Worm (Caenorhabditis elegans) whole organism, early embryonic: ENCODE results near the gene F54E4.2.

Source experiments
- B0310.2 ChIP-seq: sonication (generic microtip); optimal IDR thresholded peaks from 2 replicates; lab custom pipeline; 2016; ENCODE audit warnings: mild to moderate bottlenecking, missing genetic modification characterization, missing compliant biosample characterization
- F13C5.2 ChIP-seq: sonication (generic microtip); optimal IDR thresholded peaks from 2 replicates; lab custom pipeline; 2017; ENCODE audit warnings: mild to moderate bottlenecking, missing genetic modification characterization, inconsistent platforms, missing compliant biosample characterization
- aly-1 ChIP-seq: sonication (generic microtip); optimal IDR thresholded peaks from 2 replicates; lab custom pipeline; 2016; ENCODE audit warnings: missing genetic modification characterization, missing compliant biosample characterization
- ama-1 ChIP-seq: fragments of 150-350 bp; optimal IDR thresholded peaks from 2 replicates; lab custom pipeline; 2014
- ceh-13 ChIP-seq: fragments of 200-800 bp; sonication (Bioruptor generic); optimal IDR thresholded peaks from 2 replicates; lab custom pipeline; 2018; ENCODE audit warnings: mild to moderate bottlenecking, missing genetic modification characterization, missing compliant biosample characterization
- ceh-36 ChIP-seq: sonication (generic microtip); optimal IDR thresholded peaks from 2 replicates; lab custom pipeline; 2016; ENCODE audit warnings: missing genetic modification characterization, inconsistent platforms, missing compliant biosample characterization
- ets-7 ChIP-seq: sonication (generic microtip); optimal IDR thresholded peaks from 2 replicates; lab custom pipeline; 2016; ENCODE audit warnings: missing genotype, missing genetic modification characterization, missing compliant biosample characterization
- flt-1 ChIP-seq: fragments of 200-800 bp; sonication (Bioruptor generic); IDR thresholded peaks from 2 replicates; pipeline ENCODE4 v1.3.6; 2022; ENCODE audit warnings: missing genetic modification characterization, missing compliant biosample characterization
- hmbx-1 ChIP-seq: sonication (generic microtip); optimal IDR thresholded peaks from 2 replicates; lab custom pipeline; 2016; ENCODE audit warnings: mild to moderate bottlenecking, missing genetic modification characterization, missing compliant biosample characterization
- hmg-4 ChIP-seq: fragments of 200-800 bp; sonication (Bioruptor generic); optimal IDR thresholded peaks from 2 replicates; lab custom pipeline; 2018; ENCODE audit warnings: mild to moderate bottlenecking, missing genetic modification characterization, missing compliant biosample characterization
- hnd-1 ChIP-seq: sonication (generic microtip); optimal IDR thresholded peaks from 2 replicates; lab custom pipeline; 2016; ENCODE audit warnings: missing genetic modification characterization, missing compliant biosample characterization
- pes-1 ChIP-seq: fragments of 200-800 bp; sonication (Bioruptor generic); IDR thresholded peaks from 2 replicates; pipeline ENCODE4 v1.3.6; 2022; ENCODE audit warnings: missing genetic modification reagents, missing genetic modification characterization, missing compliant biosample characterization
- scrt-1 ChIP-seq: fragments of 200-800 bp; sonication (Bioruptor generic); IDR thresholded peaks from 2 replicates; pipeline ENCODE4 v1.3.6; 2022; ENCODE audit warnings: missing genetic modification characterization, missing compliant biosample characterization
- sea-1 ChIP-seq: fragments of 200-800 bp; sonication (Bioruptor generic); conservative IDR thresholded peaks from 2 replicates; pipeline ENCODE4 v1.3.6; 2022; ENCODE audit warnings: missing genetic modification characterization, missing compliant biosample characterization
- tbx-11 ChIP-seq: fragments of 200-800 bp; sonication (Bioruptor generic); IDR thresholded peaks from 2 replicates; pipeline ENCODE4 v1.3.6; 2022; ENCODE audit warnings: missing genetic modification characterization, missing compliant biosample characterization
- tbx-37 ChIP-seq: fragments of 200-800 bp; sonication (Bioruptor generic); conservative IDR thresholded peaks from 2 replicates; pipeline ENCODE4 v1.3.6; 2022; ENCODE audit warnings: missing genetic modification reagents, missing genetic modification characterization, missing compliant biosample characterization
- tra-4 ChIP-seq: sonication (generic microtip); optimal IDR thresholded peaks from 2 replicates; lab custom pipeline; 2017; ENCODE audit warnings: missing genetic modification characterization, missing compliant biosample characterization

F54E4.2 gene

ce11 chrX:14628816-14629215, at the start of gene F54E4.2:
F54E4.2 (minus strand) TSS chrX:14628916.
- TF ChIP-seq ceh-36 (tag; lab: Kevin White, UChicago): peak; percentile 37
- TF ChIP-seq ama-1 (lab: Kevin White, UChicago): no peak

ce11 chrX:14674028-14674427, 45.3 kb upstream of the F54E4.2 start, which contains the start of gene slt-1:
slt-1 (plus strand) TSS chrX:14674328.
- no peak for TF ChIP-seq sea-1
- TF ChIP-seq tbx-37 (GFP tag; lab: Robert Waterston, UW): no peak
- TF ChIP-seq ama-1 (lab: Kevin White, UChicago): no peak
- TF ChIP-seq F13C5.2 (tag; lab: Kevin White, UChicago): no peak
- TF ChIP-seq ceh-36 (tag; lab: Kevin White, UChicago): no peak
- TF ChIP-seq pes-1: no peak
- no peak for TF ChIP-seq tbx-11 (GFP tag; lab: Robert Waterston, UW)
- no peak for TF ChIP-seq aly-1 (tag; lab: Kevin White, UChicago)
- no peak for TF ChIP-seq ceh-13 (GFP tag; lab: Kevin White, UChicago)
- no peak for TF ChIP-seq scrt-1 (GFP tag; lab: Robert Waterston, UW)

ce11 chrX:14671300-14671699, 42.6 kb upstream of the F54E4.2 start:
- TF ChIP-seq ama-1 (lab: Kevin White, UChicago): no peak
- TF ChIP-seq sea-1: no peak
- TF ChIP-seq tbx-11 (GFP tag; lab: Robert Waterston, UW): no peak
- TF ChIP-seq F13C5.2 (tag; lab: Kevin White, UChicago): no peak
- TF ChIP-seq B0310.2 (tag; lab: Kevin White, UChicago): no peak
- TF ChIP-seq ceh-36 (tag; lab: Kevin White, UChicago): no peak
- TF ChIP-seq hmbx-1: no peak
- TF ChIP-seq aly-1 (tag; lab: Kevin White, UChicago): no peak
- TF ChIP-seq ceh-13 (GFP tag; lab: Kevin White, UChicago): no peak
- TF ChIP-seq hmg-4 (GFP tag; lab: Kevin White, UChicago): no peak
- no peak for TF ChIP-seq scrt-1 (GFP tag; lab: Robert Waterston, UW)
- no peak for TF ChIP-seq hnd-1 (tag; lab: Kevin White, UChicago)
- TF ChIP-seq ets-7: no peak
- TF ChIP-seq tra-4: no peak
- TF ChIP-seq flt-1 (GFP tag; lab: Robert Waterston, UW): no peak
- TF ChIP-seq tbx-37 (GFP tag; lab: Robert Waterston, UW): no peak
- no peak for TF ChIP-seq pes-1

- TF ChIP-seq ceh-13 (GFP tag; lab: Kevin White, UChicago) (no peak), tra-4 (no peak), pes-1 (no peak), hnd-1 (tag; lab: Kevin White, UChicago) (no peak), tbx-11 (GFP tag; lab: Robert Waterston, UW) (no peak), tbx-37 (GFP tag; lab: Robert Waterston, UW) (no peak), hmg-4 (GFP tag; lab: Kevin White, UChicago) (no peak), flt-1 (GFP tag; lab: Robert Waterston, UW) (no peak), hmbx-1 (no peak), B0310.2 (tag; lab: Kevin White, UChicago) (no peak), ceh-36 (tag; lab: Kevin White, UChicago) (no peak), F13C5.2 (tag; lab: Kevin White, UChicago) (no peak), ama-1 (lab: Kevin White, UChicago) (no peak), scrt-1 (GFP tag; lab: Robert Waterston, UW) (no peak), sea-1 (no peak), aly-1 (tag; lab: Kevin White, UChicago) (no peak), ets-7 (no peak)
These were observed 35.3 kb upstream of the F54E4.2 start, which contains the start of gene C26G2.2 for ce11 chrX:14664028-14664427. C26G2.2 (plus strand) TSS chrX:14664328.

ce11 chrX:14662460-14662859, 33.7 kb upstream of the F54E4.2 start:
- TF ChIP-seq hmg-4 (GFP tag; lab: Kevin White, UChicago) (no peak), tbx-37 (GFP tag; lab: Robert Waterston, UW) (no peak), B0310.2 (tag; lab: Kevin White, UChicago) (no peak), hmbx-1 (no peak), ceh-13 (GFP tag; lab: Kevin White, UChicago) (no peak), pes-1 (no peak)

ce11 chrX:14661918-14662317, 33.2 kb upstream of the F54E4.2 start:
- no peak for TF ChIP-seq flt-1 (GFP tag; lab: Robert Waterston, UW)
- TF ChIP-seq ets-7: no peak
- no peak for TF ChIP-seq ama-1 (lab: Kevin White, UChicago)
- no peak for TF ChIP-seq hmbx-1
- TF ChIP-seq pes-1: no peak
- no peak for TF ChIP-seq ceh-36 (tag; lab: Kevin White, UChicago)
- no peak for TF ChIP-seq ceh-13 (GFP tag; lab: Kevin White, UChicago)
- no peak for TF ChIP-seq F13C5.2 (tag; lab: Kevin White, UChicago)
- TF ChIP-seq scrt-1 (GFP tag; lab: Robert Waterston, UW): no peak
- no peak for TF ChIP-seq tbx-11 (GFP tag; lab: Robert Waterston, UW)
- TF ChIP-seq sea-1: no peak
- TF ChIP-seq tra-4: no peak

- TF ChIP-seq hnd-1 (tag; lab: Kevin White, UChicago) (no peak), F13C5.2 (tag; lab: Kevin White, UChicago) (no peak), B0310.2 (tag; lab: Kevin White, UChicago) (no peak), ets-7 (no peak), sea-1 (no peak)
These were observed 30.7 kb upstream of the F54E4.2 start for ce11 chrX:14659454-14659853.

- TF ChIP-seq aly-1 (tag; lab: Kevin White, UChicago): no peak
- no peak for TF ChIP-seq pes-1
- TF ChIP-seq ama-1 (lab: Kevin White, UChicago): no peak
- no peak for TF ChIP-seq hmbx-1
- no peak for TF ChIP-seq ceh-36 (tag; lab: Kevin White, UChicago)
- no peak for TF ChIP-seq tbx-37 (GFP tag; lab: Robert Waterston, UW)
- TF ChIP-seq hnd-1 (tag; lab: Kevin White, UChicago): no peak
These were observed 28.7 kb upstream of the F54E4.2 start for ce11 chrX:14657445-14657844.
